Worm (Caenorhabditis elegans) whole organism, L4 larva: ENCODE measurements around the gene W09C2.8.

Experiments used
- ceh-62 ChIP-seq: sonication (generic microtip); optimal IDR thresholded peaks from 2 replicates; lab custom pipeline; 2017; ENCODE audit warnings: missing biosample characterization, missing genetic modification characterization
- ces-1 ChIP-seq: fragments of 150-350 bp; sonication (generic microtip); optimal IDR thresholded peaks from 4 replicates; lab custom pipeline; 2014; ENCODE audit warnings: missing biosample characterization, missing genetic modification reagents, missing genetic modification characterization
- daf-8 ChIP-seq: fragments of 200-800 bp; sonication (Bioruptor generic); IDR thresholded peaks from 2 replicates; pipeline ENCODE4 v1.3.6; 2022; ENCODE audit warnings: missing genetic modification characterization, missing compliant biosample characterization
- dpl-1 ChIP-seq: fragments of 150-350 bp; optimal IDR thresholded peaks from 2 replicates; lab custom pipeline; 2014; ENCODE audit warnings: missing biosample characterization, missing genetic modification reagents, missing genetic modification characterization
- duxl-1 ChIP-seq: sonication (generic microtip); optimal IDR thresholded peaks from 2 replicates; lab custom pipeline; 2016; ENCODE audit warnings: mild to moderate bottlenecking, missing genetic modification characterization, moderate library complexity, missing compliant biosample characterization; ENCODE audit not compliant: poor library complexity
- pha-4 ChIP-seq, 2 experiments: fragments of 150-350 bp in 1 of 2; fragments of 200-800 bp in 1 of 2; sonication (Bioruptor generic) in 1 of 2; IDR thresholded peaks in 1 of 2; optimal IDR thresholded peaks in 1 of 2; 2 replicates each; pipeline versions ENCODE4 v1.3.6 to Lab custom; 2014 to 2022; ENCODE audit warnings: missing genetic modification characterization in 2 of 2, missing genetic modification reagents in 2 of 2, missing biosample characterization in 1 of 2, missing compliant biosample characterization in 1 of 2
- spr-1 ChIP-seq: sonication (generic microtip); optimal IDR thresholded peaks from 2 replicates; lab custom pipeline; 2016; ENCODE audit warnings: mild to moderate bottlenecking, missing genetic modification characterization, missing compliant biosample characterization

- TF ChIP-seq pha-4 (GFP tag; IDR thresholded peaks at IDR 0.05; lab: Robert Waterston, UW) (no peak), pha-4 (tag; optimal IDR thresholded peaks at IDR 0.05; lab: Kevin White, UChicago) (no peak), ces-1 (GFP tag; lab: Kevin White, UChicago) (no peak), ceh-62 (no peak), spr-1 (tag; lab: Kevin White, UChicago) (no peak), duxl-1 (tag; lab: Kevin White, UChicago) (no peak), dpl-1 (GFP tag; lab: Kevin White, UChicago) (no peak), daf-8 (GFP tag; lab: Robert Waterston, UW) (no peak)
These were observed 44.2 kb downstream of the W09C2.8 start, which contains the start of gene npr-2 for ce11 chrIV:9580021-9580420.
